Worm (Caenorhabditis elegans) whole organism, L4 larva: ENCODE data around the gene Y55B1BL.1.

Experiments used
- F10B5.3 ChIP-seq: sonication (generic microtip); optimal IDR thresholded peaks from 2 replicates; lab custom pipeline; 2016; ENCODE audit warnings: mild to moderate bottlenecking, missing genetic modification characterization, missing compliant biosample characterization
- F26F4.8 ChIP-seq: fragments of 200-800 bp; sonication (Bioruptor generic); conservative IDR thresholded peaks from 2 replicates; pipeline ENCODE4 v1.3.6; 2022; ENCODE audit warnings: missing genetic modification characterization, missing compliant biosample characterization
- F44E2.7 ChIP-seq: fragments of 200-800 bp; sonication (Bioruptor generic); IDR thresholded peaks from 2 replicates; pipeline ENCODE4 v2.1.2; 2022; ENCODE audit warnings: missing genetic modification characterization, missing compliant biosample characterization
- F49E8.2 ChIP-seq: sonication (generic microtip); optimal IDR thresholded peaks from 2 replicates; lab custom pipeline; 2016; ENCODE audit warnings: missing compliant biosample characterization, mild to moderate bottlenecking, missing genetic modification characterization, borderline replicate concordance
- T20F7.1 ChIP-seq: fragments of 200-800 bp; sonication (Bioruptor generic); optimal IDR thresholded peaks from 2 replicates; lab custom pipeline; 2018; ENCODE audit warnings: mild to moderate bottlenecking, missing genetic modification characterization, missing compliant biosample characterization
- Y48G9A.11 ChIP-seq: fragments of 200-800 bp; sonication (Bioruptor generic); IDR thresholded peaks from 2 replicates; pipeline ENCODE4 v1.3.6; 2022; ENCODE audit warnings: missing genetic modification reagents, missing genetic modification characterization, missing compliant biosample characterization
- ZK337.2 ChIP-seq: fragments of 200-800 bp; sonication (Bioruptor generic); IDR thresholded peaks from 2 replicates; pipeline ENCODE4 v1.3.6; 2022; ENCODE audit warnings: missing genetic modification reagents, missing genetic modification characterization, missing compliant biosample characterization
- ZK546.5 ChIP-seq, 2 experiments: sonication (generic microtip); optimal IDR thresholded peaks; 2 replicates each; lab custom pipeline; 2017; ENCODE audit warnings: missing biosample characterization in 2 of 2, missing genetic modification characterization in 2 of 2
- aly-2 ChIP-seq: sonication (generic microtip); optimal IDR thresholded peaks from 2 replicates; lab custom pipeline; 2018; ENCODE audit warnings: missing biosample characterization, missing genetic modification characterization
- ama-1 ChIP-seq: fragments of 150-350 bp; optimal IDR thresholded peaks from 2 replicates; lab custom pipeline; 2014; ENCODE audit warnings: inconsistent platforms, mixed read lengths
- arid-1 ChIP-seq: fragments of 200-800 bp; sonication (Bioruptor generic); conservative IDR thresholded peaks from 2 replicates; pipeline ENCODE4 v1.3.6; 2022; ENCODE audit warnings: missing genetic modification reagents, missing genetic modification characterization, missing compliant biosample characterization
- ceh-62 ChIP-seq: sonication (generic microtip); optimal IDR thresholded peaks from 2 replicates; lab custom pipeline; 2017; ENCODE audit warnings: missing biosample characterization, missing genetic modification characterization
- ces-1 ChIP-seq: fragments of 150-350 bp; sonication (generic microtip); optimal IDR thresholded peaks from 4 replicates; lab custom pipeline; 2014; ENCODE audit warnings: missing biosample characterization, missing genetic modification reagents, missing genetic modification characterization
- daf-16 ChIP-seq, 3 experiments: sonication (generic microtip); optimal IDR thresholded peaks; 2 replicates each; lab custom pipeline; 2016 to 2017; ENCODE audit warnings: missing genetic modification characterization in 3 of 3, missing genetic modification reagents in 3 of 3, mild to moderate bottlenecking in 2 of 3, missing compliant biosample characterization in 2 of 3, missing biosample characterization in 1 of 3, moderate library complexity in 1 of 3
- dmd-6 ChIP-seq: fragments of 200-800 bp; sonication (Bioruptor generic); IDR thresholded peaks from 2 replicates; pipeline ENCODE4 v1.3.6; 2022; ENCODE audit warnings: missing genetic modification reagents, missing genetic modification characterization, missing compliant biosample characterization
- duxl-1 ChIP-seq: sonication (generic microtip); optimal IDR thresholded peaks from 2 replicates; lab custom pipeline; 2016; ENCODE audit warnings: mild to moderate bottlenecking, missing genetic modification characterization, moderate library complexity, missing compliant biosample characterization; ENCODE audit not compliant: poor library complexity
- egl-27 ChIP-seq: sonication (generic microtip); optimal IDR thresholded peaks from 3 replicates; lab custom pipeline; 2017; ENCODE audit warnings: missing biosample characterization, missing genetic modification reagents, missing genetic modification characterization
- fkh-10 ChIP-seq: fragments of 150-350 bp; optimal IDR thresholded peaks from 2 replicates; lab custom pipeline; 2014; ENCODE audit warnings: missing biosample characterization, missing genetic modification reagents, missing genetic modification characterization
- gei-8 ChIP-seq: fragments of 200-800 bp; sonication (Bioruptor generic); optimal IDR thresholded peaks from 2 replicates; lab custom pipeline; 2018; ENCODE audit warnings: mild to moderate bottlenecking, missing genetic modification characterization, missing compliant biosample characterization
- hif-1 ChIP-seq, 2 experiments: sonication (generic microtip); optimal IDR thresholded peaks; 2 replicates each; lab custom pipeline; 2016 to 2017; ENCODE audit warnings: missing compliant biosample characterization in 2 of 2, missing genetic modification characterization in 2 of 2, missing genetic modification reagents in 2 of 2, missing genotype in 2 of 2, mild to moderate bottlenecking in 1 of 2
- hmg-1.1 ChIP-seq: fragments of 200-800 bp; sonication (Bioruptor generic); IDR thresholded peaks from 2 replicates; pipeline ENCODE4 v1.3.6; 2022; ENCODE audit warnings: missing genetic modification reagents, missing genetic modification characterization, missing compliant biosample characterization
- lin-1 ChIP-seq: fragments of 200-800 bp; sonication (Bioruptor generic); IDR thresholded peaks from 2 replicates; pipeline ENCODE4 v1.3.6; 2022; ENCODE audit warnings: missing genetic modification reagents, missing genetic modification characterization, missing compliant biosample characterization
- lin-29 ChIP-seq: fragments of 200-800 bp; sonication (Bioruptor generic); IDR thresholded peaks from 2 replicates; pipeline ENCODE4 v1.3.6; 2022; ENCODE audit warnings: missing genetic modification reagents, missing genetic modification characterization, missing compliant biosample characterization
- lin-38 ChIP-seq: fragments of 200-800 bp; sonication (Bioruptor generic); IDR thresholded peaks from 2 replicates; pipeline ENCODE4 v1.3.6; 2022; ENCODE audit warnings: missing genetic modification reagents, missing genetic modification characterization, missing compliant biosample characterization
- lin-39 ChIP-seq: fragments of 150-350 bp; optimal IDR thresholded peaks from 2 replicates; lab custom pipeline; 2014; ENCODE audit warnings: missing biosample characterization, missing genetic modification reagents, missing genetic modification characterization
- lir-3 ChIP-seq: sonication (generic microtip); optimal IDR thresholded peaks from 2 replicates; lab custom pipeline; 2016; ENCODE audit warnings: mild to moderate bottlenecking, missing genetic modification characterization, missing compliant biosample characterization
- lsy-2 ChIP-seq, 2 experiments: fragments of 150-350 bp in 1 of 2; sonication (generic microtip) in 1 of 2; optimal IDR thresholded peaks; 2 replicates each; lab custom pipeline; 2014 to 2017; ENCODE audit warnings: missing biosample characterization in 2 of 2, missing genetic modification characterization in 2 of 2
- mdl-1 ChIP-seq, 2 experiments: fragments of 150-350 bp in 1 of 2; sonication (generic microtip) in 1 of 2; optimal IDR thresholded peaks; 2 replicates each; lab custom pipeline; 2014 to 2017; ENCODE audit warnings: missing biosample characterization in 2 of 2, missing genetic modification characterization in 2 of 2
- mep-1 ChIP-seq: fragments of 150-350 bp; sonication (generic microtip); optimal IDR thresholded peaks from 3 replicates; lab custom pipeline; 2014; ENCODE audit warnings: missing biosample characterization, missing genetic modification characterization
- mxl-2 ChIP-seq: fragments of 200-800 bp; sonication (Bioruptor generic); conservative IDR thresholded peaks from 2 replicates; pipeline ENCODE4 v1.3.6; 2022; ENCODE audit warnings: missing genetic modification reagents, missing genetic modification characterization, missing compliant biosample characterization
- mxl-3 ChIP-seq: fragments of 200-800 bp; sonication (Bioruptor generic); optimal IDR thresholded peaks from 2 replicates; lab custom pipeline; 2018; ENCODE audit warnings: mild to moderate bottlenecking, missing genetic modification characterization, missing compliant biosample characterization
- nhr-10 ChIP-seq: fragments of 150-350 bp; optimal IDR thresholded peaks from 2 replicates; lab custom pipeline; 2014; ENCODE audit warnings: missing biosample characterization, missing genetic modification characterization
- nhr-102 ChIP-seq: sonication (generic microtip); optimal IDR thresholded peaks from 2 replicates; lab custom pipeline; 2016; ENCODE audit warnings: mild to moderate bottlenecking, missing genetic modification characterization, moderate library complexity, missing compliant biosample characterization
- nhr-11 ChIP-seq: fragments of 150-350 bp; optimal IDR thresholded peaks from 2 replicates; lab custom pipeline; 2014; ENCODE audit warnings: missing biosample characterization, missing genetic modification characterization
- nhr-28 ChIP-seq: fragments of 150-350 bp; optimal IDR thresholded peaks from 2 replicates; lab custom pipeline; 2014; ENCODE audit warnings: missing biosample characterization, missing genetic modification characterization
- nhr-6 ChIP-seq: fragments of 150-350 bp; optimal IDR thresholded peaks from 2 replicates; lab custom pipeline; 2014; ENCODE audit warnings: missing biosample characterization, missing genetic modification characterization
- php-3 ChIP-seq: fragments of 200-800 bp; sonication (Bioruptor generic); IDR thresholded peaks from 2 replicates; pipeline ENCODE4 v1.3.6; 2022; ENCODE audit warnings: missing genetic modification reagents, missing genetic modification characterization, missing compliant biosample characterization
- pqm-1 ChIP-seq: sonication (generic microtip); optimal IDR thresholded peaks from 2 replicates; lab custom pipeline; 2017; ENCODE audit warnings: missing biosample characterization, missing genetic modification characterization
- sdz-12 ChIP-seq: fragments of 200-800 bp; sonication (Bioruptor generic); optimal IDR thresholded peaks from 2 replicates; lab custom pipeline; 2018; ENCODE audit warnings: mild to moderate bottlenecking, missing genetic modification characterization, missing compliant biosample characterization
- skn-1 ChIP-seq: fragments of 150-350 bp; optimal IDR thresholded peaks from 2 replicates; lab custom pipeline; 2014; ENCODE audit warnings: missing biosample characterization, missing genetic modification characterization
- spr-3 ChIP-seq: fragments of 200-800 bp; sonication (Bioruptor generic); optimal IDR thresholded peaks from 2 replicates; lab custom pipeline; 2018; ENCODE audit warnings: mild to moderate bottlenecking, missing genetic modification characterization, missing compliant biosample characterization
- tag-97 ChIP-seq: fragments of 200-800 bp; sonication (Bioruptor generic); IDR thresholded peaks from 2 replicates; pipeline ENCODE4 v1.3.6; 2022; ENCODE audit warnings: missing genetic modification characterization, missing compliant biosample characterization
- unc-130 ChIP-seq: sonication (generic microtip); optimal IDR thresholded peaks from 2 replicates; lab custom pipeline; 2016; ENCODE audit warnings: missing genetic modification reagents, missing genetic modification characterization, missing compliant biosample characterization
- unc-62 ChIP-seq, 3 experiments: fragments of 150-350 bp in 1 of 3; sonication (generic microtip); optimal IDR thresholded peaks in 2 of 3; peaks in 1 of 3; 1 replicate in 1 of 3; 2 replicates in 2 of 3; lab custom pipeline; 2014 to 2017; ENCODE audit warnings: missing biosample characterization in 3 of 3, missing genetic modification characterization in 3 of 3, missing genetic modification reagents in 3 of 3, missing genotype in 1 of 3
- vab-7 ChIP-seq: fragments of 200-800 bp; sonication (Bioruptor generic); IDR thresholded peaks from 2 replicates; pipeline ENCODE4 v1.3.6; 2022; ENCODE audit warnings: missing genetic modification reagents, missing genetic modification characterization, missing compliant biosample characterization
- zfp-3 ChIP-seq: fragments of 200-800 bp; sonication (Bioruptor generic); conservative IDR thresholded peaks from 2 replicates; pipeline ENCODE4 v1.3.6; 2022; ENCODE audit warnings: missing genetic modification reagents, missing genetic modification characterization, missing compliant biosample characterization
- ztf-11 ChIP-seq: fragments of 150-350 bp; optimal IDR thresholded peaks from 2 replicates; lab custom pipeline; 2014; ENCODE audit warnings: missing biosample characterization, missing genetic modification characterization
- ztf-7 ChIP-seq: fragments of 150-350 bp; optimal IDR thresholded peaks from 2 replicates; lab custom pipeline; 2014; ENCODE audit warnings: missing biosample characterization, missing genetic modification characterization

Gene Y55B1BL.1

ce11 chrIII:429038-429437 lies 26.9 kb downstream of the Y55B1BL.1 start, which contains the start of gene cec-8:
Gene cec-8 (plus strand): TSS chrIII:429338.
- TF ChIP-seq nhr-11 (tag; lab: Kevin White, UChicago): no peak
- no peak for TF ChIP-seq nhr-10
- TF ChIP-seq unc-130 (GFP tag; lab: Kevin White, UChicago): no peak
- TF ChIP-seq lir-3 (tag; lab: Kevin White, UChicago): no peak
- no peak for TF ChIP-seq unc-62 (GFP tag; optimal IDR thresholded peaks at IDR 0.05 in 1 of 2; lab: Kevin White, UChicago)
- TF ChIP-seq unc-62 (tag; optimal IDR thresholded peaks at IDR 0.05; lab: Kevin White, UChicago): no peak
- no peak for TF ChIP-seq Y48G9A.11 (GFP tag; lab: Robert Waterston, UW)
- no peak for TF ChIP-seq lin-29 (GFP tag; lab: Robert Waterston, UW)
- no peak for TF ChIP-seq ceh-62 (tag; lab: Kevin White, UChicago)
- TF ChIP-seq ZK546.5 (tag; optimal IDR thresholded peaks at IDR 0.05; lab: Kevin White, UChicago): no peak
- TF ChIP-seq F44E2.7: no peak
- no peak for TF ChIP-seq sdz-12 (GFP tag; lab: Kevin White, UChicago)
- TF ChIP-seq nhr-102 (tag; lab: Kevin White, UChicago): no peak
- no peak for TF ChIP-seq ztf-11 (tag; lab: Kevin White, UChicago)
- no peak for TF ChIP-seq dmd-6 (GFP tag; lab: Robert Waterston, UW)
- no peak for TF ChIP-seq lsy-2 (tag; optimal IDR thresholded peaks at IDR 0.05; lab: Kevin White, UChicago)
- no peak for TF ChIP-seq lin-39
- TF ChIP-seq spr-3 (GFP tag; lab: Kevin White, UChicago): no peak
- TF ChIP-seq php-3 (GFP tag; lab: Robert Waterston, UW): no peak

- TF ChIP-seq Y48G9A.11 (GFP tag; lab: Robert Waterston, UW) (no peak), tag-97 (no peak), gei-8 (GFP tag; lab: Kevin White, UChicago) (no peak), ztf-11 (tag; lab: Kevin White, UChicago) (no peak), php-3 (GFP tag; lab: Robert Waterston, UW) (0 out of 2 replicates have a peak, but pooled peaks have one; percentile 35), hmg-1.1 (GFP tag; lab: Robert Waterston, UW) (peak; percentile 89), unc-130 (GFP tag; lab: Kevin White, UChicago) (no peak), lin-29 (GFP tag; lab: Robert Waterston, UW) (no peak; the same call in 1 of the 2 replicates), mep-1 (tag; lab: Kevin White, UChicago) (peak; percentile 84), vab-7 (GFP tag; lab: Robert Waterston, UW) (no peak), fkh-10 (no peak), pqm-1 (no peak), F10B5.3 (no peak), aly-2 (tag; lab: Kevin White, UChicago) (no peak), ama-1 (lab: Kevin White, UChicago) (no peak), nhr-28 (peak; percentile 17), F26F4.8 (GFP tag; lab: Robert Waterston, UW) (no peak), F49E8.2 (tag; lab: Kevin White, UChicago) (no peak), ztf-7 (tag; lab: Kevin White, UChicago) (no peak), lin-38 (GFP tag; lab: Robert Waterston, UW) (peak; percentile 66), ces-1 (GFP tag; lab: Kevin White, UChicago) (no peak), nhr-11 (tag; lab: Kevin White, UChicago) (no peak), duxl-1 (peak; percentile 33), nhr-6 (peak; percentile 48), arid-1 (GFP tag; lab: Robert Waterston, UW) (peak; percentile 48; the same call in 1 of the 2 replicates), sdz-12 (GFP tag; lab: Kevin White, UChicago) (no peak), mdl-1 (tag; optimal IDR thresholded peaks at IDR 0.05; lab: Kevin White, UChicago) (peak; percentile 37 to 55), daf-16 (GFP tag; optimal IDR thresholded peaks at IDR 0.05; lab: Kevin White, UChicago) (no peak), daf-16 (tag; optimal IDR thresholded peaks at IDR 0.05; lab: Kevin White, UChicago) (peak; percentile 49), mxl-2 (GFP tag; lab: Robert Waterston, UW) (no peak), ZK337.2 (GFP tag; lab: Robert Waterston, UW) (no peak), lin-1 (GFP tag; lab: Robert Waterston, UW) (no peak), egl-27 (tag; lab: Kevin White, UChicago) (no peak), hif-1 (tag; optimal IDR thresholded peaks at IDR 0.05; lab: Kevin White, UChicago) (peak in 1 of 2 experiments; percentile 50), zfp-3 (no peak), mxl-3 (GFP tag; lab: Kevin White, UChicago) (peak; percentile 80), skn-1 (tag; lab: Kevin White, UChicago) (no peak), T20F7.1 (GFP tag; lab: Kevin White, UChicago) (no peak)
These were observed 30.8 kb downstream of the Y55B1BL.1 start for ce11 chrIII:432988-433387.
